Fruit fly (Drosophila melanogaster) whole organism, embryonic: ENCODE data around the gene Sprn.

ENCODE experiments used
- CG11456 ChIP-seq: fragments of 200-800 bp; sonication (Bioruptor generic); IDR thresholded peaks from 3 replicates; pipeline ENCODE4 v1.3.6; 2022; ENCODE audit warnings: missing biosample characterization, missing genetic modification characterization
- CG16863 ChIP-seq: fragments of 200-800 bp; sonication (Bioruptor generic); optimal IDR thresholded peaks from 3 replicates; lab custom pipeline; 2016; ENCODE audit warnings: missing biosample characterization, missing genetic modification characterization
- CG7372 ChIP-seq: fragments of 200-800 bp; sonication (Bioruptor generic); IDR thresholded peaks from 2 replicates; pipeline ENCODE4 v1.3.6; 2022; ENCODE audit warnings: missing biosample characterization, missing genetic modification characterization
- CG8359 ChIP-seq: fragments of 200-800 bp; sonication (Bioruptor generic); optimal IDR thresholded peaks from 2 replicates; lab custom pipeline; 2017; ENCODE audit warnings: missing biosample characterization, mild to moderate bottlenecking, missing genetic modification characterization, borderline replicate concordance
- CG9817 ChIP-seq: fragments of 200-800 bp; sonication (Bioruptor generic); optimal IDR thresholded peaks from 2 replicates; lab custom pipeline; 2018; ENCODE audit warnings: missing biosample characterization, mild to moderate bottlenecking, missing genetic modification characterization, moderate library complexity
- Dip3 ChIP-seq: fragments of 200-800 bp; sonication (Bioruptor generic); optimal IDR thresholded peaks from 3 replicates; lab custom pipeline; 2016; ENCODE audit warnings: missing biosample characterization, missing genetic modification characterization
- Hr39 ChIP-seq: fragments of >200 bp; optimal IDR thresholded peaks from 2 replicates; lab custom pipeline; 2017
- aop ChIP-seq: fragments of 200-800 bp; sonication (Bioruptor generic); IDR thresholded peaks from 2 replicates; pipeline ENCODE4 v1.3.6; 2022; ENCODE audit warnings: missing biosample characterization, missing genetic modification characterization
- bbx ChIP-seq: fragments of 200-800 bp; sonication (Bioruptor generic); IDR thresholded peaks from 2 replicates; pipeline ENCODE4 v1.3.6; 2022; ENCODE audit warnings: missing biosample characterization, missing genetic modification characterization; ENCODE audit not compliant: partially characterized antibody
- klu ChIP-seq: fragments of 200-800 bp; sonication (Bioruptor generic); IDR thresholded peaks from 2 replicates; pipeline ENCODE4 v1.3.6; 2022; ENCODE audit warnings: missing biosample characterization, missing genetic modification characterization
- zf30C ChIP-seq: fragments of 200-800 bp; sonication (Bioruptor generic); optimal IDR thresholded peaks from 3 replicates; lab custom pipeline; 2018; ENCODE audit warnings: missing biosample characterization, mild to moderate bottlenecking, missing genetic modification characterization

- TF ChIP-seq klu (GFP tag; lab: Robert Waterston, UW) (no peak), CG8359 (no peak), aop (no peak), Hr39 (lab: Kevin White, UChicago) (no peak), Dip3 (GFP tag; lab: Kevin White, UChicago) (no peak), CG9817 (tag; lab: Kevin White, UChicago) (no peak), CG16863 (GFP tag; lab: Kevin White, UChicago) (no peak), zf30C (GFP tag; lab: Kevin White, UChicago) (no peak), CG11456 (no peak), bbx (GFP tag; lab: Robert Waterston, UW) (no peak), CG7372 (GFP tag; lab: Robert Waterston, UW) (no peak)
Observed at dm6 chr3L:11927287-11927743, 48.4 kb downstream of the Sprn start, which contains the start of gene byn.
